Worm (Caenorhabditis elegans) whole organism, L2 larva: ENCODE results near the gene col-10.

ENCODE experiments used
- C34F6.9 ChIP-seq: fragments of 150-350 bp; optimal IDR thresholded peaks from 2 replicates; lab custom pipeline; 2014; ENCODE audit warnings: missing biosample characterization, missing genetic modification characterization
- F13H6.1 ChIP-seq: sonication (generic microtip); optimal IDR thresholded peaks from 2 replicates; lab custom pipeline; 2016; ENCODE audit warnings: missing genetic modification characterization, missing compliant biosample characterization
- R02D3.7 ChIP-seq: fragments of 150-350 bp; optimal IDR thresholded peaks from 2 replicates; lab custom pipeline; 2014; ENCODE audit warnings: missing biosample characterization, missing genetic modification characterization
- Y55F3AM.14 ChIP-seq: fragments of 200-800 bp; sonication (Bioruptor generic); optimal IDR thresholded peaks from 2 replicates; lab custom pipeline; 2018; ENCODE audit warnings: mild to moderate bottlenecking, missing genetic modification characterization, missing compliant biosample characterization
- ZK546.5 ChIP-seq: sonication (generic microtip); optimal IDR thresholded peaks from 2 replicates; lab custom pipeline; 2017; ENCODE audit warnings: missing biosample characterization, missing genetic modification characterization
- alr-1 ChIP-seq: fragments of 150-350 bp; optimal IDR thresholded peaks from 2 replicates; lab custom pipeline; 2014; ENCODE audit warnings: missing biosample characterization, missing genetic modification characterization
- aly-2 ChIP-seq: fragments of 150-350 bp; optimal IDR thresholded peaks from 2 replicates; lab custom pipeline; 2014; ENCODE audit warnings: missing biosample characterization, missing genetic modification characterization
- ama-1 ChIP-seq: fragments of 150-350 bp; optimal IDR thresholded peaks from 2 replicates; lab custom pipeline; 2018; ENCODE audit warnings: inconsistent platforms
- blmp-1 ChIP-seq: sonication (generic microtip); optimal IDR thresholded peaks from 2 replicates; lab custom pipeline; 2017; ENCODE audit warnings: missing genetic modification characterization, mild to moderate bottlenecking, missing compliant biosample characterization, antibody characterized with exemption, moderate library complexity; ENCODE audit not compliant: insufficient read depth
- ceh-16 ChIP-seq: fragments of 150-350 bp; optimal IDR thresholded peaks from 2 replicates; lab custom pipeline; 2014; ENCODE audit warnings: missing biosample characterization, missing genetic modification characterization
- ceh-82 ChIP-seq: fragments of 150-350 bp; optimal IDR thresholded peaks from 2 replicates; lab custom pipeline; 2014; ENCODE audit warnings: missing biosample characterization, missing genetic modification characterization
- crh-2 ChIP-seq: sonication (generic microtip); optimal IDR thresholded peaks from 2 replicates; lab custom pipeline; 2017; ENCODE audit warnings: missing biosample characterization, missing genetic modification characterization
- dmd-4 ChIP-seq: sonication (generic microtip); optimal IDR thresholded peaks from 2 replicates; lab custom pipeline; 2017; ENCODE audit warnings: missing biosample characterization, missing genetic modification characterization
- egl-27 ChIP-seq: sonication (generic microtip); optimal IDR thresholded peaks from 3 replicates; lab custom pipeline; 2017; ENCODE audit warnings: missing biosample characterization, missing genetic modification reagents, missing genetic modification characterization
- elt-1 ChIP-seq: fragments of 150-350 bp; optimal IDR thresholded peaks from 2 replicates; lab custom pipeline; 2014; ENCODE audit warnings: missing biosample characterization, missing genetic modification characterization
- elt-3 ChIP-seq: sonication (generic microtip); optimal IDR thresholded peaks from 2 replicates; lab custom pipeline; 2017; ENCODE audit warnings: missing biosample characterization, missing genetic modification characterization
- fos-1 ChIP-seq: fragments of 150-350 bp; optimal IDR thresholded peaks from 2 replicates; lab custom pipeline; 2014; ENCODE audit warnings: missing biosample characterization, missing genetic modification characterization
- gmeb-1 ChIP-seq: fragments of 150-350 bp; optimal IDR thresholded peaks from 2 replicates; lab custom pipeline; 2014; ENCODE audit warnings: missing biosample characterization, missing genetic modification characterization
- lin-11 ChIP-seq: fragments of 150-350 bp; sonication (generic microtip); optimal IDR thresholded peaks from 2 replicates; lab custom pipeline; 2014; ENCODE audit warnings: missing biosample characterization, missing genetic modification characterization, inconsistent platforms, mixed read lengths
- lin-13 ChIP-seq: fragments of 150-350 bp; optimal IDR thresholded peaks from 2 replicates; lab custom pipeline; 2014; ENCODE audit warnings: missing biosample characterization, missing genetic modification reagents, missing genetic modification characterization
- lin-39 ChIP-seq: fragments of 150-350 bp; optimal IDR thresholded peaks from 2 replicates; lab custom pipeline; 2014; ENCODE audit warnings: missing biosample characterization, missing genetic modification reagents, missing genetic modification characterization
- lsy-2 ChIP-seq, 2 experiments: fragments of 150-350 bp in 1 of 2; sonication (generic microtip) in 1 of 2; optimal IDR thresholded peaks; 2 replicates each; lab custom pipeline; 2014 to 2017; ENCODE audit warnings: missing biosample characterization in 2 of 2, missing genetic modification characterization in 2 of 2
- mab-5 ChIP-seq: fragments of 150-350 bp; optimal IDR thresholded peaks from 2 replicates; lab custom pipeline; 2014; ENCODE audit warnings: missing biosample characterization, missing genetic modification characterization
- mbf-1 ChIP-seq: sonication (generic microtip); optimal IDR thresholded peaks from 2 replicates; lab custom pipeline; 2017; ENCODE audit warnings: missing biosample characterization, missing genetic modification characterization
- mdl-1 ChIP-seq, 2 experiments: fragments of 150-350 bp in 1 of 2; sonication (generic microtip) in 1 of 2; optimal IDR thresholded peaks; 2 replicates each; lab custom pipeline; 2017; ENCODE audit warnings: missing biosample characterization in 2 of 2, missing genetic modification characterization in 2 of 2
- nhr-10 ChIP-seq: sonication (generic microtip); optimal IDR thresholded peaks from 2 replicates; lab custom pipeline; 2017; ENCODE audit warnings: missing biosample characterization, missing genetic modification characterization
- nhr-11 ChIP-seq: fragments of 150-350 bp; optimal IDR thresholded peaks from 2 replicates; lab custom pipeline; 2014; ENCODE audit warnings: missing biosample characterization, missing genetic modification characterization
- nhr-12 ChIP-seq: fragments of 150-350 bp; optimal IDR thresholded peaks from 2 replicates; lab custom pipeline; 2014; ENCODE audit warnings: missing biosample characterization, missing genetic modification characterization
- nhr-129 ChIP-seq: fragments of 150-350 bp; optimal IDR thresholded peaks from 2 replicates; lab custom pipeline; 2014; ENCODE audit warnings: missing biosample characterization, missing genetic modification characterization
- nhr-21 ChIP-seq: fragments of 150-350 bp; optimal IDR thresholded peaks from 2 replicates; lab custom pipeline; 2014; ENCODE audit warnings: missing biosample characterization, missing genetic modification characterization
- nhr-23 ChIP-seq: fragments of 150-350 bp; optimal IDR thresholded peaks from 2 replicates; lab custom pipeline; 2014; ENCODE audit warnings: missing biosample characterization, missing genetic modification reagents, missing genetic modification characterization
- nhr-237 ChIP-seq: fragments of 150-350 bp; optimal IDR thresholded peaks from 2 replicates; lab custom pipeline; 2014; ENCODE audit warnings: missing biosample characterization, missing genetic modification characterization
- nhr-25 ChIP-seq: fragments of 150-350 bp; sonication (generic microtip); optimal IDR thresholded peaks from 3 replicates; lab custom pipeline; 2014; ENCODE audit warnings: missing biosample characterization, missing genetic modification characterization
- nhr-6 ChIP-seq: fragments of 150-350 bp; optimal IDR thresholded peaks from 2 replicates; lab custom pipeline; 2014; ENCODE audit warnings: missing biosample characterization, missing genetic modification characterization
- nhr-77 ChIP-seq: fragments of 150-350 bp; optimal IDR thresholded peaks from 2 replicates; lab custom pipeline; 2014; ENCODE audit warnings: missing biosample characterization, missing genetic modification characterization
- peb-1 ChIP-seq: fragments of 150-350 bp; optimal IDR thresholded peaks from 2 replicates; lab custom pipeline; 2014; ENCODE audit warnings: missing biosample characterization, missing genetic modification characterization
- sem-4 ChIP-seq: fragments of 150-350 bp; optimal IDR thresholded peaks from 2 replicates; lab custom pipeline; 2014; ENCODE audit warnings: missing biosample characterization, missing genetic modification reagents, missing genetic modification characterization
- skn-1 ChIP-seq: sonication (generic microtip); optimal IDR thresholded peaks from 2 replicates; lab custom pipeline; 2017; ENCODE audit warnings: missing biosample characterization, missing genetic modification characterization
- sma-3 ChIP-seq: sonication (generic microtip); optimal IDR thresholded peaks from 2 replicates; lab custom pipeline; 2016; ENCODE audit warnings: missing genetic modification reagents, missing genetic modification characterization, missing compliant biosample characterization
- sma-9 ChIP-seq, 2 experiments: fragments of 150-350 bp in 1 of 2; sonication (generic microtip) in 1 of 2; optimal IDR thresholded peaks; 2 replicates each; lab custom pipeline; 2014 to 2016; ENCODE audit warnings: missing genetic modification characterization in 2 of 2, mild to moderate bottlenecking in 1 of 2, missing biosample characterization in 1 of 2, missing compliant biosample characterization in 1 of 2, missing genetic modification reagents in 1 of 2, moderate library complexity in 1 of 2
- snpc-4 ChIP-seq: fragments of 150-350 bp; optimal IDR thresholded peaks from 2 replicates; lab custom pipeline; 2014; ENCODE audit warnings: missing biosample characterization, missing genetic modification characterization
- unc-39 ChIP-seq: fragments of 150-350 bp; optimal IDR thresholded peaks from 2 replicates; lab custom pipeline; 2014; ENCODE audit warnings: missing biosample characterization, missing genetic modification characterization
- unc-55 ChIP-seq: fragments of 150-350 bp; sonication (generic microtip); optimal IDR thresholded peaks from 3 replicates; lab custom pipeline; 2014; ENCODE audit warnings: missing biosample characterization, missing genetic modification reagents, missing genetic modification characterization
- unc-62 ChIP-seq: fragments of 150-350 bp; optimal IDR thresholded peaks from 2 replicates; lab custom pipeline; 2014; ENCODE audit warnings: missing biosample characterization, missing genetic modification reagents, missing genetic modification characterization
- zag-1 ChIP-seq: fragments of 150-350 bp; optimal IDR thresholded peaks from 2 replicates; lab custom pipeline; 2014; ENCODE audit warnings: missing biosample characterization, missing genetic modification characterization
- ztf-1 ChIP-seq: fragments of 200-800 bp; sonication (Bioruptor generic); conservative IDR thresholded peaks from 2 replicates; pipeline ENCODE4 v1.3.6; 2022; ENCODE audit warnings: missing genetic modification characterization, missing compliant biosample characterization
- ztf-11 ChIP-seq: sonication (generic microtip); optimal IDR thresholded peaks from 2 replicates; lab custom pipeline; 2017; ENCODE audit warnings: missing biosample characterization, missing genetic modification characterization
- ztf-4 ChIP-seq: fragments of 150-350 bp; optimal IDR thresholded peaks from 2 replicates; lab custom pipeline; 2014; ENCODE audit warnings: missing biosample characterization, missing genetic modification characterization

Gene col-10

ce11 chrV:9130766-9131165, 34.3 kb downstream of the col-10 start, which contains the start of gene F21C10.19:
TSS of gene F21C10.19 (plus strand) at chrV:9131066.
- TF ChIP-seq nhr-11 (no peak), F13H6.1 (tag; lab: Kevin White, UChicago) (no peak), R02D3.7 (tag; lab: Kevin White, UChicago) (no peak)

ce11 chrV:9128562-9128961, 36.5 kb downstream of the col-10 start:
- TF ChIP-seq mdl-1 (tag; optimal IDR thresholded peaks at IDR 0.05; lab: Kevin White, UChicago) (peak; percentile 88 to 89), unc-39 (no peak), lin-11 (tag; lab: Kevin White, UChicago) (peak; percentile 40), lin-39 (tag; lab: Kevin White, UChicago) (no peak), F13H6.1 (tag; lab: Kevin White, UChicago) (no peak), nhr-10 (no peak), nhr-6 (tag; lab: Kevin White, UChicago) (peak; percentile 34), R02D3.7 (tag; lab: Kevin White, UChicago) (no peak), sem-4 (tag; lab: Kevin White, UChicago) (no peak), Y55F3AM.14 (no peak), sma-9 (GFP tag; optimal IDR thresholded peaks at IDR 0.05; lab: Kevin White, UChicago) (peak; percentile 73), sma-9 (tag; optimal IDR thresholded peaks at IDR 0.05; lab: Kevin White, UChicago) (no peak), skn-1 (no peak), ama-1 (no peak), peb-1 (no peak), aly-2 (tag; lab: Kevin White, UChicago) (no peak), fos-1 (tag; lab: Kevin White, UChicago) (no peak), snpc-4 (no peak), sma-3 (GFP tag; lab: Kevin White, UChicago) (no peak), gmeb-1 (tag; lab: Kevin White, UChicago) (no peak), nhr-11 (no peak), C34F6.9 (peak; percentile 87), alr-1 (tag; lab: Kevin White, UChicago) (no peak), unc-62 (GFP tag; lab: Kevin White, UChicago) (no peak), nhr-25 (tag; lab: Kevin White, UChicago) (no peak), unc-55 (GFP tag; lab: Kevin White, UChicago) (peak; percentile 75), zag-1 (tag; lab: Kevin White, UChicago) (peak; percentile 56), elt-1 (tag; lab: Kevin White, UChicago) (no peak), mbf-1 (tag; lab: Kevin White, UChicago) (no peak), egl-27 (tag; lab: Kevin White, UChicago) (no peak), blmp-1 (no peak), ztf-11 (no peak), lsy-2 (tag; optimal IDR thresholded peaks at IDR 0.05; lab: Kevin White, UChicago) (peak in 1 of 2 experiments; percentile 76), dmd-4 (tag; lab: Kevin White, UChicago) (no peak), nhr-12 (tag; lab: Kevin White, UChicago) (no peak), ceh-82 (tag; lab: Kevin White, UChicago) (no peak), ZK546.5 (tag; lab: Kevin White, UChicago) (no peak), nhr-129 (peak; percentile 62), nhr-77 (tag; lab: Kevin White, UChicago) (no peak), lin-13 (peak; percentile 45), mab-5 (tag; lab: Kevin White, UChicago) (no peak), ztf-4 (tag; lab: Kevin White, UChicago) (no peak), nhr-23 (tag; lab: Kevin White, UChicago) (no peak), ceh-16 (tag; lab: Kevin White, UChicago) (no peak), nhr-237 (tag; lab: Kevin White, UChicago) (no peak), ztf-1 (GFP tag; lab: Robert Waterston, UW) (no peak), elt-3 (no peak), crh-2 (tag; lab: Kevin White, UChicago) (peak; percentile 66), nhr-21 (tag; lab: Kevin White, UChicago) (peak; percentile 75)
- TF ChIP-seq, all 48 proteins: peak for 12
